Worm (Caenorhabditis elegans) whole organism, L2 larva: Measurements from ENCODE around the gene T06D4.2.

Experiments used
- ceh-82 ChIP-seq: fragments of 150-350 bp; optimal IDR thresholded peaks from 2 replicates; lab custom pipeline; 2014; ENCODE audit warnings: missing biosample characterization, missing genetic modification characterization
- mdl-1 ChIP-seq, 2 experiments: fragments of 150-350 bp in 1 of 2; sonication (generic microtip) in 1 of 2; optimal IDR thresholded peaks; 2 replicates each; lab custom pipeline; 2017; ENCODE audit warnings: missing biosample characterization in 2 of 2, missing genetic modification characterization in 2 of 2
- nhr-23 ChIP-seq: fragments of 150-350 bp; optimal IDR thresholded peaks from 2 replicates; lab custom pipeline; 2014; ENCODE audit warnings: missing biosample characterization, missing genetic modification reagents, missing genetic modification characterization
- nhr-6 ChIP-seq: fragments of 150-350 bp; optimal IDR thresholded peaks from 2 replicates; lab custom pipeline; 2014; ENCODE audit warnings: missing biosample characterization, missing genetic modification characterization
- skn-1 ChIP-seq: sonication (generic microtip); optimal IDR thresholded peaks from 2 replicates; lab custom pipeline; 2017; ENCODE audit warnings: missing biosample characterization, missing genetic modification characterization
- unc-39 ChIP-seq: fragments of 150-350 bp; optimal IDR thresholded peaks from 2 replicates; lab custom pipeline; 2014; ENCODE audit warnings: missing biosample characterization, missing genetic modification characterization
- zag-1 ChIP-seq: fragments of 150-350 bp; optimal IDR thresholded peaks from 2 replicates; lab custom pipeline; 2014; ENCODE audit warnings: missing biosample characterization, missing genetic modification characterization

ce11 chrII:3403535-3403934 lies 17.8 kb upstream of the T06D4.2 start, which contains the start of gene nep-8:
- no peak for TF ChIP-seq nhr-6 (tag; lab: Kevin White, UChicago)
- no peak for TF ChIP-seq ceh-82 (tag; lab: Kevin White, UChicago)
- no peak for TF ChIP-seq zag-1 (tag; lab: Kevin White, UChicago)
- no peak for TF ChIP-seq skn-1 (tag; lab: Kevin White, UChicago)
- no peak for TF ChIP-seq mdl-1 (tag; optimal IDR thresholded peaks at IDR 0.05; lab: Kevin White, UChicago)
- TF ChIP-seq nhr-23: no peak
- TF ChIP-seq unc-39 (tag; lab: Kevin White, UChicago): no peak
